Worm (Caenorhabditis elegans) whole organism, L1 larva: ENCODE data around the gene T19D12.10.
"Not testable (repeated sequence)": the region's sequence is repeated elsewhere in the genome, so short reads cannot be mapped to it uniquely, and the experiment has no call there.

Source experiments
- C16A3.4 ChIP-seq: fragments of 150-350 bp; optimal IDR thresholded peaks from 2 replicates; lab custom pipeline; 2014; ENCODE audit warnings: missing biosample characterization, missing genetic modification characterization
- C34B4.2 ChIP-seq: sonication (generic microtip); optimal IDR thresholded peaks from 2 replicates; lab custom pipeline; 2017; ENCODE audit warnings: mild to moderate bottlenecking, missing genetic modification characterization, missing compliant biosample characterization
- Y116A8C.19 ChIP-seq: sonication (generic microtip); optimal IDR thresholded peaks from 2 replicates; lab custom pipeline; 2016; ENCODE audit warnings: missing compliant biosample characterization, missing genetic modification characterization, borderline replicate concordance
- aha-1 ChIP-seq: fragments of 150-350 bp; optimal IDR thresholded peaks from 2 replicates; lab custom pipeline; 2014; ENCODE audit warnings: missing biosample characterization, missing genetic modification characterization
- blmp-1 ChIP-seq: fragments of 150-350 bp; optimal IDR thresholded peaks from 2 replicates; lab custom pipeline; 2014; ENCODE audit warnings: missing biosample characterization, missing genetic modification characterization
- ceh-88 ChIP-seq: fragments of 200-800 bp; sonication (Bioruptor generic); IDR thresholded peaks from 2 replicates; pipeline ENCODE4 v1.3.6; 2022; ENCODE audit warnings: missing genetic modification characterization, missing compliant biosample characterization
- ces-1 ChIP-seq: fragments of 150-350 bp; optimal IDR thresholded peaks from 2 replicates; lab custom pipeline; 2014; ENCODE audit warnings: missing biosample characterization, missing genetic modification reagents, missing genetic modification characterization
- dpl-1 ChIP-seq, 3 experiments: fragments of 150-350 bp in 2 of 3; sonication (generic microtip) in 1 of 3; optimal IDR thresholded peaks; 2 replicates each; lab custom pipeline; 2014 to 2017; ENCODE audit warnings: missing biosample characterization in 3 of 3, missing genetic modification characterization in 3 of 3, missing genetic modification reagents in 3 of 3
- efl-3 ChIP-seq: fragments of 200-800 bp; sonication (Bioruptor generic); optimal IDR thresholded peaks from 2 replicates; lab custom pipeline; 2018; ENCODE audit warnings: mild to moderate bottlenecking, missing genetic modification characterization, missing compliant biosample characterization
- elt-2 ChIP-seq: sonication (generic microtip); optimal IDR thresholded peaks from 2 replicates; lab custom pipeline; 2016; ENCODE audit warnings: missing genetic modification characterization, mild to moderate bottlenecking, inconsistent platforms, missing compliant biosample characterization, missing genetic modification reagents
- elt-3 ChIP-seq, 6 experiments: fragments of 150-350 bp in 1 of 6; sonication (generic microtip); optimal IDR thresholded peaks; 2 replicates each; lab custom pipeline; 2017 to 2018; ENCODE audit warnings: missing biosample characterization in 6 of 6, missing genetic modification characterization in 6 of 6, inconsistent platforms in 1 of 6
- fkh-4 ChIP-seq: sonication (generic microtip); optimal IDR thresholded peaks from 2 replicates; lab custom pipeline; 2016; ENCODE audit warnings: missing compliant biosample characterization, missing genetic modification characterization, borderline replicate concordance
- grh-1 ChIP-seq: fragments of 200-800 bp; sonication (Bioruptor generic); IDR thresholded peaks from 2 replicates; pipeline ENCODE4 v1.3.6; 2022; ENCODE audit warnings: missing genetic modification reagents, missing genetic modification characterization, missing compliant biosample characterization
- hlh-17 ChIP-seq: fragments of 200-800 bp; sonication (Bioruptor generic); optimal IDR thresholded peaks from 2 replicates; lab custom pipeline; 2018; ENCODE audit warnings: missing genetic modification characterization, mild to moderate bottlenecking, missing compliant biosample characterization, moderate library complexity, borderline replicate concordance
- irx-1 ChIP-seq: sonication (generic microtip); optimal IDR thresholded peaks from 2 replicates; lab custom pipeline; 2016; ENCODE audit warnings: missing genetic modification characterization, missing compliant biosample characterization
- isw-1 ChIP-seq: fragments of 200-800 bp; sonication (Bioruptor generic); IDR thresholded peaks from 2 replicates; pipeline ENCODE4 v1.3.6; 2022; ENCODE audit warnings: missing genetic modification characterization, missing compliant biosample characterization
- jun-1 ChIP-seq: fragments of 150-350 bp; optimal IDR thresholded peaks from 2 replicates; lab custom pipeline; 2014; ENCODE audit warnings: missing biosample characterization, missing genetic modification reagents, missing genetic modification characterization
- lin-35 ChIP-seq, 2 experiments: fragments of 150-350 bp; optimal IDR thresholded peaks; 2 replicates each; lab custom pipeline; 2014; ENCODE audit warnings: missing biosample characterization in 2 of 2, missing genetic modification characterization in 2 of 2, missing genetic modification reagents in 2 of 2
- lir-3 ChIP-seq: sonication (generic microtip); optimal IDR thresholded peaks from 2 replicates; lab custom pipeline; 2016; ENCODE audit warnings: mild to moderate bottlenecking, missing genetic modification characterization, moderate library complexity, missing compliant biosample characterization; ENCODE audit not compliant: poor library complexity
- lsy-2 ChIP-seq, 2 experiments: fragments of 150-350 bp; optimal IDR thresholded peaks; 2 replicates each; lab custom pipeline; 2014; ENCODE audit warnings: missing biosample characterization in 2 of 2, missing genetic modification characterization in 2 of 2
- mab-9 ChIP-seq: fragments of 200-800 bp; sonication (Bioruptor generic); IDR thresholded peaks from 2 replicates; pipeline ENCODE4 v1.3.6; 2022; ENCODE audit warnings: missing genetic modification reagents, missing genetic modification characterization, missing compliant biosample characterization
- mep-1 ChIP-seq: fragments of 150-350 bp; optimal IDR thresholded peaks from 2 replicates; lab custom pipeline; 2014; ENCODE audit warnings: missing biosample characterization, missing genetic modification characterization
- nhr-11 ChIP-seq: fragments of 150-350 bp; optimal IDR thresholded peaks from 2 replicates; lab custom pipeline; 2014; ENCODE audit warnings: missing biosample characterization, missing genetic modification characterization
- nhr-12 ChIP-seq: sonication (generic microtip); optimal IDR thresholded peaks from 2 replicates; lab custom pipeline; 2017; ENCODE audit warnings: missing biosample characterization, missing genetic modification characterization
- nhr-20 ChIP-seq: sonication (generic microtip); optimal IDR thresholded peaks from 2 replicates; lab custom pipeline; 2016; ENCODE audit warnings: mild to moderate bottlenecking, missing genetic modification characterization, missing compliant biosample characterization
- nhr-77 ChIP-seq: fragments of 150-350 bp; optimal IDR thresholded peaks from 2 replicates; lab custom pipeline; 2014; ENCODE audit warnings: missing biosample characterization, missing genetic modification characterization
- nhr-85 ChIP-seq: sonication (generic microtip); peaks from one replicate; lab custom pipeline; 2016; ENCODE audit warnings: missing genetic modification characterization, inconsistent platforms, missing compliant biosample characterization
- nhr-90 ChIP-seq: sonication (generic microtip); optimal IDR thresholded peaks from 2 replicates; lab custom pipeline; 2016; ENCODE audit warnings: mild to moderate bottlenecking, missing genetic modification characterization, missing compliant biosample characterization; ENCODE audit not compliant: poor library complexity
- pqm-1 ChIP-seq: sonication (generic microtip); optimal IDR thresholded peaks from 3 replicates; lab custom pipeline; 2017; ENCODE audit warnings: missing biosample characterization, missing genetic modification characterization
- snu-23 ChIP-seq: sonication (generic microtip); optimal IDR thresholded peaks from 2 replicates; lab custom pipeline; 2016; ENCODE audit warnings: missing genetic modification characterization, missing compliant biosample characterization
- sox-4 ChIP-seq: sonication (generic microtip); optimal IDR thresholded peaks from 2 replicates; lab custom pipeline; 2016; ENCODE audit warnings: missing genetic modification characterization, missing compliant biosample characterization
- sup-37 ChIP-seq: fragments of 200-800 bp; sonication (Bioruptor generic); optimal IDR thresholded peaks from 2 replicates; lab custom pipeline; 2018; ENCODE audit warnings: mild to moderate bottlenecking, missing genetic modification characterization, missing compliant biosample characterization
- swsn-7 ChIP-seq: sonication (generic microtip); optimal IDR thresholded peaks from 2 replicates; lab custom pipeline; 2016; ENCODE audit warnings: missing genetic modification characterization, missing compliant biosample characterization
- tbx-2 ChIP-seq: sonication (generic microtip); optimal IDR thresholded peaks from 2 replicates; lab custom pipeline; 2016; ENCODE audit warnings: missing genetic modification characterization, missing compliant biosample characterization
- unc-130 ChIP-seq: fragments of 150-350 bp; optimal IDR thresholded peaks from 2 replicates; lab custom pipeline; 2017; ENCODE audit warnings: missing biosample characterization, missing genetic modification characterization, inconsistent platforms
- unc-30 ChIP-seq: sonication (generic microtip); optimal IDR thresholded peaks from 2 replicates; lab custom pipeline; 2017; ENCODE audit warnings: missing biosample characterization, missing genetic modification characterization
- unc-86 ChIP-seq: sonication (generic microtip); optimal IDR thresholded peaks from 2 replicates; lab custom pipeline; 2016; ENCODE audit warnings: missing genetic modification characterization, missing compliant biosample characterization
- vab-15 ChIP-seq: sonication (generic microtip); optimal IDR thresholded peaks from 2 replicates; lab custom pipeline; 2017; ENCODE audit warnings: missing genotype, mild to moderate bottlenecking, missing genetic modification characterization, missing compliant biosample characterization
- zip-4 ChIP-seq: fragments of 200-800 bp; sonication (Bioruptor generic); optimal IDR thresholded peaks from 2 replicates; lab custom pipeline; 2018; ENCODE audit warnings: mild to moderate bottlenecking, missing genetic modification characterization, moderate library complexity, missing compliant biosample characterization

Gene T19D12.10

ce11 chrII:6630811-6631210 is 27.9 kb downstream of the T19D12.10 start, which contains the start of gene T19D12.4:
Gene T19D12.4 (plus strand): TSS chrII:6631105.
- TF ChIP-seq elt-2 (tag; lab: Kevin White, UChicago) (peak; percentile 82), mab-9 (GFP tag; lab: Robert Waterston, UW) (no peak)

- no peak for TF ChIP-seq mab-9 (GFP tag; lab: Robert Waterston, UW)
Observed at ce11 chrII:6629775-6630174, 28.9 kb downstream of the T19D12.10 start.

ce11 chrII:6628397-6628796 is 30.3 kb downstream of the T19D12.10 start:
- no peak for TF ChIP-seq nhr-90
- TF ChIP-seq elt-2 (tag; lab: Kevin White, UChicago): peak; percentile 35
- TF ChIP-seq, all 84 proteins: peak for 1

ce11 chrII:6627182-6627581 is 31.5 kb downstream of the T19D12.10 start, which contains the start of the genes F54H5.5 and F54H5.2:
Gene F54H5.5 (minus strand): TSS chrII:6627282.
Gene F54H5.2 (plus strand): TSS chrII:6627484.
- TF ChIP-seq ceh-88 (GFP tag; lab: Robert Waterston, UW); isw-1 (GFP tag; lab: Robert Waterston, UW); vab-15 (tag; lab: Kevin White, UChicago): not testable (repeated sequence)

- TF ChIP-seq lir-3 (no peak), unc-30 (tag; lab: Kevin White, UChicago) (no peak), grh-1 (GFP tag; lab: Robert Waterston, UW) (no peak), dpl-1 (GFP tag; optimal IDR thresholded peaks at IDR 0.05; lab: Kevin White, UChicago) (no peak), Y116A8C.19 (tag; lab: Kevin White, UChicago) (no peak), nhr-12 (tag; lab: Kevin White, UChicago) (no peak), hlh-17 (GFP tag; lab: Kevin White, UChicago) (no peak), tbx-2 (tag; lab: Kevin White, UChicago) (no peak), efl-3 (GFP tag; lab: Kevin White, UChicago) (no peak), C16A3.4 (no peak), C34B4.2 (tag; lab: Kevin White, UChicago) (no peak), ceh-88 (GFP tag; lab: Robert Waterston, UW) (no peak), lin-35 (GFP tag; optimal IDR thresholded peaks at IDR 0.05; lab: Kevin White, UChicago) (no peak), nhr-11 (tag; lab: Kevin White, UChicago) (no peak), unc-86 (tag; lab: Kevin White, UChicago) (no peak), elt-2 (tag; lab: Kevin White, UChicago) (no peak), sup-37 (GFP tag; lab: Kevin White, UChicago) (no peak), isw-1 (GFP tag; lab: Robert Waterston, UW) (no peak), jun-1 (tag; lab: Kevin White, UChicago) (no peak), fkh-4 (no peak)
Observed at ce11 chrII:6625302-6625701, 33.4 kb downstream of the T19D12.10 start, which contains the start of gene F54H5.14. Gene F54H5.14 (minus strand): TSS chrII:6625402.

ce11 chrII:6621886-6622285 is 36.8 kb downstream of the T19D12.10 start, which contains the start of gene F54H5.3:
Gene F54H5.3 (plus strand): TSS chrII:6622186.
- TF ChIP-seq blmp-1 (tag; lab: Kevin White, UChicago): no peak
- TF ChIP-seq dpl-1 (GFP tag; optimal IDR thresholded peaks at IDR 0.05; lab: Kevin White, UChicago): no peak
- no peak for TF ChIP-seq zip-4

- peak in 1 of 2 experiments; percentile 32 for TF ChIP-seq lsy-2 (tag; optimal IDR thresholded peaks at IDR 0.05; lab: Kevin White, UChicago)
- no peak for TF ChIP-seq C34B4.2 (tag; lab: Kevin White, UChicago)
- TF ChIP-seq irx-1 (tag; lab: Kevin White, UChicago): no peak
- TF ChIP-seq blmp-1 (tag; lab: Kevin White, UChicago): peak; percentile 73
- no peak for TF ChIP-seq nhr-12 (tag; lab: Kevin White, UChicago)
- no peak for TF ChIP-seq sox-4 (tag; lab: Kevin White, UChicago)
- peak; percentile 5 for TF ChIP-seq nhr-20 (tag; lab: Kevin White, UChicago)
- TF ChIP-seq nhr-85 (tag; lab: Kevin White, UChicago): peak; percentile 86
- no peak for TF ChIP-seq isw-1 (GFP tag; lab: Robert Waterston, UW)
- no peak for TF ChIP-seq unc-130
- no peak for TF ChIP-seq nhr-77
- no peak for TF ChIP-seq aha-1 (tag; lab: Kevin White, UChicago)
- no peak for TF ChIP-seq unc-30 (tag; lab: Kevin White, UChicago)
- no peak for TF ChIP-seq pqm-1 (tag; lab: Kevin White, UChicago)
- TF ChIP-seq elt-3 (tag; optimal IDR thresholded peaks at IDR 0.05; lab: Kevin White, UChicago): peak in 3 of 6 experiments; percentile 21 to 79 (median 24)
- no peak for TF ChIP-seq swsn-7 (tag; lab: Kevin White, UChicago)
- no peak for TF ChIP-seq mep-1 (tag; lab: Kevin White, UChicago)
- no peak for TF ChIP-seq ces-1 (GFP tag; lab: Kevin White, UChicago)
- peak; percentile 21 for TF ChIP-seq snu-23 (GFP tag; lab: Kevin White, UChicago)
- TF ChIP-seq zip-4: no peak
Observed at ce11 chrII:6619007-6619406, 39.7 kb downstream of the T19D12.10 start.
